Fruit fly (Drosophila melanogaster) whole organism, prepupa: ENCODE data around the gene lz.

ENCODE experiments used
- CG10631 ChIP-seq: fragments of 200-800 bp; sonication (Bioruptor generic); optimal IDR thresholded peaks from 2 replicates; lab custom pipeline; 2016; ENCODE audit warnings: missing biosample characterization, missing genetic modification characterization
- CG10669 ChIP-seq: fragments of 200-800 bp; sonication (Bioruptor generic); optimal IDR thresholded peaks from 3 replicates; lab custom pipeline; 2018; ENCODE audit warnings: missing biosample characterization, mild to moderate bottlenecking, missing genetic modification characterization, moderate library complexity
- CG11294 ChIP-seq: fragments of 200-800 bp; sonication (Bioruptor generic); IDR thresholded peaks from 2 replicates; pipeline ENCODE4 v1.3.6; 2022; ENCODE audit warnings: missing biosample characterization, missing genetic modification characterization
- CG1621 ChIP-seq: fragments of 200-800 bp; sonication (Bioruptor generic); optimal IDR thresholded peaks from 3 replicates; lab custom pipeline; 2018; ENCODE audit warnings: missing biosample characterization, mild to moderate bottlenecking, missing genetic modification characterization
- CG16779 ChIP-seq: fragments of 200-800 bp; sonication (Bioruptor generic); optimal IDR thresholded peaks from 3 replicates; lab custom pipeline; 2017; ENCODE audit warnings: missing biosample characterization, mild to moderate bottlenecking, missing genetic modification characterization
- CG3032 ChIP-seq: fragments of 200-800 bp; optimal IDR thresholded peaks from 2 replicates; lab custom pipeline; 2019; ENCODE audit warnings: missing biosample characterization, mild to moderate bottlenecking, missing genetic modification characterization, moderate library complexity
- CG31627 ChIP-seq: fragments of 200-800 bp; sonication (Bioruptor generic); optimal IDR thresholded peaks from 3 replicates; lab custom pipeline; 2016; ENCODE audit warnings: missing biosample characterization, missing genetic modification characterization
- CG3919 ChIP-seq: fragments of 200-800 bp; sonication (Bioruptor generic); optimal IDR thresholded peaks from 3 replicates; lab custom pipeline; 2016; ENCODE audit warnings: missing biosample characterization, missing genetic modification characterization
- CG4318 ChIP-seq: fragments of 200-800 bp; sonication (Bioruptor generic); optimal IDR thresholded peaks from 3 replicates; lab custom pipeline; 2017; ENCODE audit warnings: missing biosample characterization, mild to moderate bottlenecking, missing genetic modification characterization
- CG6163 ChIP-seq: fragments of 200-800 bp; sonication (Bioruptor generic); IDR thresholded peaks from 3 replicates; pipeline ENCODE4 v1.3.6; 2022; ENCODE audit warnings: missing biosample characterization, missing genetic modification characterization
- CG6276 ChIP-seq: fragments of 200-800 bp; sonication (Bioruptor generic); optimal IDR thresholded peaks from 2 replicates; lab custom pipeline; 2017; ENCODE audit warnings: missing biosample characterization, mild to moderate bottlenecking, missing genetic modification characterization
- CG6792 ChIP-seq: fragments of 200-800 bp; sonication (Bioruptor generic); optimal IDR thresholded peaks from 3 replicates; lab custom pipeline; 2016; ENCODE audit warnings: missing biosample characterization, missing genetic modification characterization
- CG6808 ChIP-seq: fragments of 200-800 bp; sonication (Bioruptor generic); optimal IDR thresholded peaks from 3 replicates; lab custom pipeline; 2017; ENCODE audit warnings: missing biosample characterization, missing genetic modification characterization, mild to moderate bottlenecking, moderate library complexity, missing genetic modification reagents
- CG8319 ChIP-seq: fragments of 200-800 bp; sonication (Bioruptor generic); optimal IDR thresholded peaks from 3 replicates; lab custom pipeline; 2016; ENCODE audit warnings: missing biosample characterization, missing genetic modification characterization
- CG8632 ChIP-seq: fragments of 200-800 bp; sonication (Bioruptor generic); optimal IDR thresholded peaks from 3 replicates; lab custom pipeline; 2016; ENCODE audit warnings: missing biosample characterization, missing genetic modification characterization
- CG9139 ChIP-seq: fragments of 200-800 bp; sonication (Bioruptor generic); optimal IDR thresholded peaks from 3 replicates; lab custom pipeline; 2017; ENCODE audit warnings: missing biosample characterization, mild to moderate bottlenecking, missing genetic modification characterization
- Eip75B ChIP-seq: fragments of 200-800 bp; sonication (Bioruptor generic); optimal IDR thresholded peaks from 3 replicates; lab custom pipeline; 2016; ENCODE audit warnings: missing biosample characterization, missing genetic modification characterization
- Eip78C ChIP-seq: fragments of 200-800 bp; sonication (Bioruptor generic); peaks from one replicate; lab custom pipeline; 2016; ENCODE audit warnings: missing biosample characterization, missing genetic modification characterization
- Eip93F ChIP-seq: fragments of 200-800 bp; sonication (Bioruptor generic); optimal IDR thresholded peaks from 2 replicates; lab custom pipeline; 2016; ENCODE audit warnings: missing biosample characterization, mild to moderate bottlenecking, missing genetic modification characterization
- Ets96B ChIP-seq: fragments of 200-800 bp; optimal IDR thresholded peaks from 2 replicates; lab custom pipeline; 2019; ENCODE audit warnings: missing biosample characterization, mild to moderate bottlenecking, missing genetic modification characterization, moderate library complexity
- Gug ChIP-seq: fragments of 200-800 bp; sonication (Bioruptor generic); IDR thresholded peaks from 2 replicates; pipeline ENCODE4 v1.3.6; 2022; ENCODE audit warnings: missing biosample characterization, missing genetic modification characterization
- Hr39 ChIP-seq: fragments of 200-800 bp; sonication (Bioruptor generic); optimal IDR thresholded peaks from 2 replicates; lab custom pipeline; 2016; ENCODE audit warnings: missing biosample characterization, missing genetic modification characterization
- Met ChIP-seq: fragments of 200-800 bp; sonication (Bioruptor generic); optimal IDR thresholded peaks from 3 replicates; lab custom pipeline; 2016; ENCODE audit warnings: missing biosample characterization, missing genetic modification characterization
- OdsH ChIP-seq: fragments of 200-800 bp; sonication (Bioruptor generic); optimal IDR thresholded peaks from 3 replicates; lab custom pipeline; 2016; ENCODE audit warnings: missing biosample characterization, missing genetic modification characterization
- Smox ChIP-seq: fragments of 200-800 bp; sonication (Bioruptor generic); optimal IDR thresholded peaks from 3 replicates; lab custom pipeline; 2016; ENCODE audit warnings: missing biosample characterization, missing genetic modification characterization
- Sox102F ChIP-seq: fragments of 200-800 bp; sonication (Bioruptor generic); optimal IDR thresholded peaks from 2 replicates; lab custom pipeline; 2016; ENCODE audit warnings: missing biosample characterization, mild to moderate bottlenecking, missing genetic modification characterization
- Sox14 ChIP-seq: fragments of 200-800 bp; sonication (Bioruptor generic); optimal IDR thresholded peaks from 3 replicates; lab custom pipeline; 2016; ENCODE audit warnings: missing biosample characterization, missing genetic modification characterization
- Sox15 ChIP-seq: fragments of 200-800 bp; sonication (Bioruptor generic); optimal IDR thresholded peaks from 3 replicates; lab custom pipeline; 2016; ENCODE audit warnings: missing biosample characterization, missing genetic modification characterization
- cyc ChIP-seq: fragments of 200-800 bp; sonication (Bioruptor generic); optimal IDR thresholded peaks from 3 replicates; lab custom pipeline; 2016; ENCODE audit warnings: missing biosample characterization, missing genetic modification characterization
- dac ChIP-seq: fragments of 200-800 bp; sonication (Bioruptor generic); optimal IDR thresholded peaks from 2 replicates; lab custom pipeline; 2017; ENCODE audit warnings: missing biosample characterization, mild to moderate bottlenecking, missing genetic modification characterization
- esn ChIP-seq: fragments of 200-800 bp; sonication (Bioruptor generic); optimal IDR thresholded peaks from 2 replicates; lab custom pipeline; 2016; ENCODE audit warnings: missing biosample characterization, mild to moderate bottlenecking, missing genetic modification characterization, moderate library complexity
- fd59A ChIP-seq: fragments of 200-800 bp; sonication (Bioruptor generic); optimal IDR thresholded peaks from 2 replicates; lab custom pipeline; 2017; ENCODE audit warnings: missing biosample characterization, mild to moderate bottlenecking, missing genetic modification characterization, missing genetic modification reagents
- lz ChIP-seq: fragments of 200-800 bp; sonication (Bioruptor generic); optimal IDR thresholded peaks from 3 replicates; lab custom pipeline; 2016; ENCODE audit warnings: missing biosample characterization, missing genetic modification characterization
- pdm3 ChIP-seq: fragments of 200-800 bp; sonication (Bioruptor generic); optimal IDR thresholded peaks from 3 replicates; lab custom pipeline; 2016; ENCODE audit warnings: missing biosample characterization, missing genetic modification characterization
- ss ChIP-seq, 2 experiments: fragments of 200-800 bp; sonication (Bioruptor generic); optimal IDR thresholded peaks; 2 replicates in 1 of 2; 3 replicates in 1 of 2; lab custom pipeline; 2017 to 2018; ENCODE audit warnings: mild to moderate bottlenecking in 2 of 2, missing biosample characterization in 2 of 2, missing genetic modification characterization in 2 of 2, moderate library complexity in 1 of 2
- svp ChIP-seq: fragments of 200-800 bp; sonication (Bioruptor generic); peaks from one replicate; lab custom pipeline; 2016; ENCODE audit warnings: missing biosample characterization, missing genetic modification characterization
- topi ChIP-seq: fragments of 200-800 bp; sonication (Bioruptor generic); optimal IDR thresholded peaks from 3 replicates; lab custom pipeline; 2016; ENCODE audit warnings: missing biosample characterization, missing genetic modification characterization

Gene lz

dm6 chrX:9309959-9310658, 25.7 kb downstream of the lz start (continued):
- no peak for TF ChIP-seq Eip75B (GFP tag; lab: Kevin White, UChicago)
- TF ChIP-seq Sox15 (GFP tag; lab: Kevin White, UChicago), result no peak
- TF ChIP-seq CG9139 (GFP tag; lab: Kevin White, UChicago), result no peak
- no peak for TF ChIP-seq Gug (GFP tag; lab: Robert Waterston, UW)
- TF ChIP-seq CG10631 (GFP tag; lab: Kevin White, UChicago), result peak; percentile 7
- TF ChIP-seq ss (GFP tag; optimal IDR thresholded peaks at IDR 0.05; lab: Kevin White, UChicago), result no peak
- TF ChIP-seq CG4318 (GFP tag; lab: Kevin White, UChicago), result no peak
- TF ChIP-seq Sox14 (GFP tag; lab: Kevin White, UChicago), result no peak
- TF ChIP-seq CG8319 (GFP tag; lab: Kevin White, UChicago), result no peak
- no peak for TF ChIP-seq dac
- TF ChIP-seq Eip78C (GFP tag; lab: Kevin White, UChicago), result peak; percentile 72
- TF ChIP-seq CG1621 (tag; lab: Kevin White, UChicago), result no peak
- no peak for TF ChIP-seq CG16779 (tag; lab: Kevin White, UChicago)
- TF ChIP-seq CG3032 (tag; lab: Kevin White, UChicago), result no peak
- no peak for TF ChIP-seq fd59A (GFP tag; lab: Kevin White, UChicago)
- no peak for TF ChIP-seq CG8632 (GFP tag; lab: Kevin White, UChicago)
- no peak for TF ChIP-seq OdsH

dm6 chrX:9317100-9317499, 32.7 kb downstream of the lz start:
- TF ChIP-seq Eip93F (GFP tag; lab: Kevin White, UChicago) (no peak), Hr39 (GFP tag; lab: Kevin White, UChicago) (peak; percentile 44), pdm3 (peak; percentile 10), esn (GFP tag; lab: Kevin White, UChicago) (peak; percentile 21), Sox14 (GFP tag; lab: Kevin White, UChicago) (peak; percentile 13), CG6792 (GFP tag; lab: Kevin White, UChicago) (no peak), CG6808 (GFP tag; lab: Kevin White, UChicago) (peak; percentile 9), Sox102F (GFP tag; lab: Kevin White, UChicago) (peak; percentile 14), Eip78C (GFP tag; lab: Kevin White, UChicago) (peak; percentile 72), Ets96B (tag; lab: Kevin White, UChicago) (peak; percentile 18), ss (GFP tag; optimal IDR thresholded peaks at IDR 0.05; lab: Kevin White, UChicago) (no peak), svp (GFP tag; lab: Kevin White, UChicago) (peak; percentile 80), Met (GFP tag; lab: Kevin White, UChicago) (peak; percentile 30), cyc (GFP tag; lab: Kevin White, UChicago) (peak; percentile 40), Smox (peak; percentile 28), lz (GFP tag; lab: Kevin White, UChicago) (peak; percentile 64), CG1621 (tag; lab: Kevin White, UChicago) (peak; percentile 6), CG31627 (peak; percentile 38), topi (peak; percentile 25), fd59A (GFP tag; lab: Kevin White, UChicago) (no peak)

dm6 chrX:9319140-9319539, 34.7 kb downstream of the lz start, which contains the start of the genes c12.1 and c12.2:
TSS of gene c12.1 (minus strand) at chrX:9319223.
TSS of gene c12.2 (plus strand) at chrX:9319359.
- TF ChIP-seq Sox14 (GFP tag; lab: Kevin White, UChicago), result peak; percentile 71
- no peak for TF ChIP-seq Sox15 (GFP tag; lab: Kevin White, UChicago)
- TF ChIP-seq CG6808 (GFP tag; lab: Kevin White, UChicago), result peak; percentile 100
- no peak for TF ChIP-seq cyc (GFP tag; lab: Kevin White, UChicago)
- TF ChIP-seq Met (GFP tag; lab: Kevin White, UChicago), result no peak
- TF ChIP-seq CG6163 (GFP tag; lab: Robert Waterston, UW), result no peak

- TF ChIP-seq fd59A (GFP tag; lab: Kevin White, UChicago), result no peak
- no peak for TF ChIP-seq CG3919
- no peak for TF ChIP-seq Sox15 (GFP tag; lab: Kevin White, UChicago)
- TF ChIP-seq CG3032 (tag; lab: Kevin White, UChicago), result no peak
- TF ChIP-seq CG10669 (GFP tag; lab: Kevin White, UChicago), result no peak
- no peak for TF ChIP-seq CG10631 (GFP tag; lab: Kevin White, UChicago)
- no peak for TF ChIP-seq CG8319 (GFP tag; lab: Kevin White, UChicago)
- no peak for TF ChIP-seq CG31627
- TF ChIP-seq CG6276 (GFP tag; lab: Kevin White, UChicago), result no peak
- no peak for TF ChIP-seq CG11294 (GFP tag; lab: Robert Waterston, UW)
Measured at dm6 chrX:9330387-9330786, 45.9 kb downstream of the lz start, which contains the start of gene CG34450. TSS of gene CG34450 (minus strand) at chrX:9330487.
